Fruit fly (Drosophila melanogaster) ovary, adult (tissue): ENCODE data around the gene CG6650.

Experiments
- CG17801 ChIP-seq: fragments of 200-800 bp; optimal IDR thresholded peaks from 2 replicates; lab custom pipeline; 2019; ENCODE audit warnings: missing biosample characterization, mild to moderate bottlenecking, missing genetic modification characterization, moderate library complexity; ENCODE audit not compliant: partially characterized antibody

Gene CG6650

dm6 chr3L:14031171-14032126 is at the start of gene CG6650, which contains the start of gene endos:
CG6650 (plus strand) TSS chr3L:14031450.
endos (minus strand) TSS chr3L:14031706.
- peak; percentile 3 for TF ChIP-seq CG17801 (GFP tag; lab: Kevin White, UChicago)

DNA sequence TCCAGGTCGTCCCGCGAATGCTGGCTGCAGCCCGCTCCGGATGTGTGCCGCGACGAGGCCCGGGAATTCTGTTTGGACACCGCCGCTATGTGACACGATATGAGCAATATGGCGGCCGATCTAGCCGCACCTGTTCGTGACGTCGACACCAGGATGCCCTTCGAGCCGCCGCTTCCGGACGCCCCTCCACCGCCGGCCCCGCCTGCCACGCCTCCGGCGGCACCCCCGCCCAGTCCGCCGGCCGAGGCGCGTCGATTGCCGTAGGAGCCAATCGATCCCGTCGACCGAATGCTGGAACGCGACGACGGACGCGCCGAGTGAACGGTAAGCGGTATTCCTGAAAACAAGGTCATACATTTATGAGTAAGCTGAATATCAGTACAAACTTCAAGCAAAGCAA is 48.7 kb upstream of the CG6650 start:
- TF ChIP-seq CG17801 (GFP tag; lab: Kevin White, UChicago), result no peak

- no peak for TF ChIP-seq CG17801 (GFP tag; lab: Kevin White, UChicago)
Observed at dm6 chr3L:13986330-13986729, 44.9 kb upstream of the CG6650 start, which contains the start of gene CG17362. CG17362 (plus strand) TSS chr3L:13986620.

dm6 chr3L:13987578-13987977 is 43.7 kb upstream of the CG6650 start, which contains the start of gene CG9040:
CG9040 (plus strand) TSS chr3L:13987878.
- TF ChIP-seq CG17801 (GFP tag; lab: Kevin White, UChicago), result no peak

- TF ChIP-seq CG17801 (GFP tag; lab: Kevin White, UChicago), result no peak
Observed at dm6 chr3L:13991314-13991713, 39.9 kb upstream of the CG6650 start.

dm6 chr3L:13993233-13993741 is 38.0 kb upstream of the CG6650 start, which contains the start of gene CG17364:
CG17364 (minus strand) TSS chr3L:13993400.
- no peak for TF ChIP-seq CG17801 (GFP tag; lab: Kevin White, UChicago)

DNA sequence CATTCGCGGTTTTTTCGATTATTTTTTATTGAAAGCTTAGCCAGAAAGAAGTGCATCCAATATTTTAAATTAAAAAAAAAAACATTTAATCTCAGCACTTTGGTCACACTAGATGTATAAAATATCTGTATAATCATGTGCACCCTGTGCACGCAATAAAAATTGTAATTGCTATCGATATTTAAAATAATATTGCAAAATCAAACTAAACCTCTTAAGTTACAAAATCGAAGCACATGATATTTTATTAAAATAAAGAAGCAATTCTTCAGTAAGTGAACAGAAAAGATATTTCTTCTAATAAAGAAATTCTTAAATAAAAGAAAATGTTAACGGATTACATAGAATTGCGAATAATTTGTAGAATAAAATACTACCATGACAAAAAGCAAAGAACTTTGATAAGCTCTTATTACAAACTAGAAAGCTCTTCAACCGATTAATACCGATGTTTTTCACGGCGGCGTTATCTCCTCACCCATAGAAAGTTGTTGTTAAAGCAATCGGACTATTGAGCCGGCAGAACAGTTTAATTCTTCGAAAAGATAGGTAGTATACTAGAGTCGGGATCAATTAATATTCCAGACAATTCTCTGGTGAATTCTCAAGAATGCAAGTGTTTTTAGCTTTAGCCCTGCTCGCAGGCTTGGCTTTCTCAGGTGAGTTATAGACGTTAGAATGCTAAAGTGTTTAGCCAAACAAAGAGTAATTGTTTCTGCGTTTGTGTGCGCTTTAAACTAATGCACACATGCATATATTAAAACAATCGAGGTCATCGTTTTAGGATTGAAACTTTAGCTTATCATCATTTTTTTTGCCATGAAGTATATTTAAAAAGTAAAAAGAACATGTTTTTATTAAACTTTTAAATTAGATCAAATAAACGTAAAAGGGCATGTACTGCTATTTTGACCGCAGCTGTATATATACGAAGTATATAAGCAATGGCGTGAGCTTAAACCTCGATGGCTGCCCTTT is 37.2 kb upstream of the CG6650 start, which contains the start of gene CtsK1:
Gene CtsK1 (plus strand): TSS at position 490 of the 978 bp plus-strand sequence.
- peak; percentile 66 for TF ChIP-seq CG17801 (GFP tag; lab: Kevin White, UChicago)

DNA sequence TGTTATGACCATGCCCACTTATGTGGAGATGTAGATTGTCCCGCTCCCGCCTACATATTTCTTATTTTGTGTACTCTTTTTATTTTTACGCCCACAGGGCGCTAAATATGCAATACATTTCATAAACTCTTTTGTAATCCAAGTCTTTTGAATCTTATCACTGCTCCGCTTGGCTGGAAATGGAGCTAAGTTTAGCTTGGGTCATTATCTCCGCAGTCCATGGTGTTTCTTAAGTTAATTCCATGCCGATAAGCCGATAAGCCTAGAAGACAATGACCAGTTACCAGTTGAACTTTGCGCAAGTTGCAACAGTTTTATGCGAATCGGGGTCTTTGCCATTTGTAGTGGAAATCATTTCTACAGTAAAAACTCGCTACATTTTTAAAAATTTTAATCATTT is 34.8 kb upstream of the CG6650 start:
- no peak for TF ChIP-seq CG17801 (GFP tag; lab: Kevin White, UChicago)

DNA sequence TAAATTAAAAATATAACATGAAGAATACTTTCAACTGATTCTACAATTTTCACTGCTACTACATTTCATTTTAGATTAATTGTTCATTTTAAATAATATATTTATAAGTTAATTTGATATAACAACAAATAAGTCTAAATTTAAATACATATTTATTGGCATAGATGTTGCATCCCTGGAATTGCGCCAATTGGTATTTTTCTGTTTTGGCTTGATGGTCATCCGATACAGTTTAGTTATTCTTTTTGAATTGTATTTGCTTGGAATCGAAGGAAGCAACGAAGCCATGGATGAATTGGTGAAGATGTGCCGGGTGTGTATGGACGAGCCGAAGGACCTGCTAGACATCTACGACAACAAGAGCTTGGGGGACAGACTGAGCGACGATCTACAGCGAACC is 34.3 kb upstream of the CG6650 start, which contains the start of gene CG17361:
Gene CG17361 (plus strand): TSS at position 200 of the 400 bp plus-strand sequence.
- no peak for TF ChIP-seq CG17801 (GFP tag; lab: Kevin White, UChicago)

dm6 chr3L:13999204-13999603 is 32.0 kb upstream of the CG6650 start, which contains the start of gene CG17359:
CG17359 (minus strand) TSS chr3L:13999251.
- no peak for TF ChIP-seq CG17801 (GFP tag; lab: Kevin White, UChicago)

dm6 chr3L:14001658-14002523 is 29.4 kb upstream of the CG6650 start, which contains the start of the genes Nprl3 and upSET:
Nprl3 (minus strand) TSS chr3L:14001880.
upSET (plus strand) TSS chr3L:14002127.
- no peak for TF ChIP-seq CG17801 (GFP tag; lab: Kevin White, UChicago)

DNA sequence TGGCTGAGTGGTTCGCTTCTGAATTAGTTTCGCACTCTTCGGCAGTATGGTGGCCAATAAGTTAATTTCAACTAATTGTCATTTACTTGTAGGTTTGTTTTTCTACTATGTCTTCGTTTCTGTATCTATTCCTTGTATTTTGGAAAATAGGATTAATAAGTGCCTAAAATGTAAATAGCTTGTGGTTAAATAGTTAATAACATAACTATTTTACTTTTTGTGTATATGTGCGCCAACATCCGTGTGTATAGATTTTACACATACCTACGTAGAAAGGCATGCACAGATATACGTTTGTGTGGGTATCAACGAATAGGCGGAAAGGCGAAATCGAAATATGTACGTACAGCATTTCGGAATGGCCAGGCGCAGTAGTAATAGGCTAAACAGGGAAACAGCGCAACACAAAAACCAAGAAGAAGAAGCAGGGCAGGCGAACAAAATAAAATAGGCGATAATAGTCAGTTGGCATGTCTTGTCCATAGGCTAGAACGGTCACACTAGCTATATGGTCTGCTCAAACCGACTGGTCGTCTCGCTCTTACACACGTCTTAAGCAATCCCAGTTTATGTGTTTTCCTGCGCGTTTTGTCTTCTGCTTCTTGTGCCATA is 28.6 kb upstream of the CG6650 start:
- no peak for TF ChIP-seq CG17801 (GFP tag; lab: Kevin White, UChicago)
